Worm (Caenorhabditis elegans): Measurements from ENCODE around the gene gta-1.

Gene gta-1

ce11 chrIV:10164086-10164485 lies 16.4 kb upstream of the gta-1 start:
- TF ChIP-seq ceh-100 (GFP tag; IDR thresholded peaks at IDR 0.05) (no peak), snpc-4 (GFP tag; optimal IDR thresholded peaks at IDR 0.05) (no peak), snpc-4 (tag; optimal IDR thresholded peaks at IDR 0.05) (peak in 1 of 4 experiments; percentile 0), unc-62 (GFP tag; optimal IDR thresholded peaks at IDR 0.05) (no peak), snpc-3.4 (tag; optimal IDR thresholded peaks at IDR 0.05) (no peak), rcor-1 (GFP tag; IDR thresholded peaks at IDR 0.05) (no peak), him-1 (tag; optimal IDR thresholded peaks at IDR 0.05) (peak; percentile 93), madf-6 (GFP tag; IDR thresholded peaks at IDR 0.05) (peak; percentile 27; the same call in 1 of the 2 replicates), bed-2 (GFP tag; IDR thresholded peaks at IDR 0.05) (no peak), B0261.1 (tag; optimal IDR thresholded peaks at IDR 0.05) (no peak), lsl-1 (GFP tag; optimal IDR thresholded peaks at IDR 0.05) (no peak), hmg-1.2 (GFP tag; IDR thresholded peaks at IDR 0.05) (peak; percentile 6; the same call in 1 of the 2 replicates)

- no peak for TF ChIP-seq cebp-1 (GFP tag; IDR thresholded peaks at IDR 0.05)
- TF ChIP-seq cebp-1 (tag; optimal IDR thresholded peaks at IDR 0.05): peak; percentile 52
- no peak for TF ChIP-seq cebp-2 (GFP tag; IDR thresholded peaks at IDR 0.05)
- no peak for TF ChIP-seq T07F8.4 (tag; optimal IDR thresholded peaks at IDR 0.05)
- no peak for TF ChIP-seq F23B12.7 (tag; optimal IDR thresholded peaks at IDR 0.05; ENCODE audit: insufficient read depth)
Measured at ce11 chrIV:10170808-10171207, 9.7 kb upstream of the gta-1 start.

- no peak for TF ChIP-seq B0019.2 (GFP tag; conservative IDR thresholded peaks at IDR 0.05)
- TF ChIP-seq lin-40 (tag; optimal IDR thresholded peaks at IDR 0.05): no peak
- no peak for TF ChIP-seq dpff-1 (tag; optimal IDR thresholded peaks at IDR 0.05)
- no peak for TF ChIP-seq pbrm-1 (GFP tag; IDR thresholded peaks at IDR 0.05)
- no peak for TF ChIP-seq C17E4.6 (GFP tag; IDR thresholded peaks at IDR 0.05)
- no peak for TF ChIP-seq snpc-3.4 (tag; optimal IDR thresholded peaks at IDR 0.05)
- no peak for TF ChIP-seq pha-4 (tag; optimal IDR thresholded peaks at IDR 0.05)
- TF ChIP-seq hsf-1 (GFP tag; IDR thresholded peaks at IDR 0.05): no peak
- TF ChIP-seq aptf-3 (GFP tag; IDR thresholded peaks at IDR 0.05): no peak
- no peak for TF ChIP-seq cebp-1 (GFP tag; IDR thresholded peaks at IDR 0.05)
- TF ChIP-seq cebp-1 (tag; optimal IDR thresholded peaks at IDR 0.05): no peak
- TF ChIP-seq ZK185.1 (tag; optimal IDR thresholded peaks at IDR 0.05; ENCODE audit: poor library complexity, severe bottlenecking): no peak
- TF ChIP-seq athp-1 (tag; optimal IDR thresholded peaks at IDR 0.05): no peak
- TF ChIP-seq sptf-2 (GFP tag; optimal IDR thresholded peaks at IDR 0.05): no peak
- TF ChIP-seq gei-17 (GFP tag; optimal IDR thresholded peaks at IDR 0.05): no peak
- no peak for TF ChIP-seq F57C9.4 (tag; optimal IDR thresholded peaks at IDR 0.05)
- no peak for TF ChIP-seq unc-130 (GFP tag; optimal IDR thresholded peaks at IDR 0.05)
- no peak for TF ChIP-seq atf-7 (tag; optimal IDR thresholded peaks at IDR 0.05)
- TF ChIP-seq hrde-1 (tag; optimal IDR thresholded peaks at IDR 0.05; ENCODE audit: borderline replicate concordance): no peak
- no peak for TF ChIP-seq repo-1 (tag; optimal IDR thresholded peaks at IDR 0.05)
Measured at ce11 chrIV:10174328-10174727, 6.1 kb upstream of the gta-1 start, which contains the start of gene pxf-1. pxf-1 (minus strand) TSS chrIV:10174341.

- TF ChIP-seq attf-3 (GFP tag; conservative IDR thresholded peaks at IDR 0.05) (0 out of 2 replicates have a peak, but pooled peaks have one; percentile 13), tbp1 (GFP tag; optimal IDR thresholded peaks at IDR 0.05) (no peak), tbx-9 (tag; optimal IDR thresholded peaks at IDR 0.05; ENCODE audit: borderline replicate concordance) (no peak), cebp-2 (GFP tag; IDR thresholded peaks at IDR 0.05) (no peak), ztf-28 (GFP tag; IDR thresholded peaks at IDR 0.05) (no peak), snpc-3.4 (tag; optimal IDR thresholded peaks at IDR 0.05) (no peak), pha-4 (tag; optimal IDR thresholded peaks at IDR 0.05) (no peak), F37B4.10 (GFP tag; IDR thresholded peaks at IDR 0.05) (0 out of 2 replicates have a peak, but pooled peaks have one; percentile 20), ceh-91 (GFP tag; IDR thresholded peaks at IDR 0.05) (no peak), snpc-4 (GFP tag; optimal IDR thresholded peaks at IDR 0.05) (no peak), snpc-4 (tag; optimal IDR thresholded peaks at IDR 0.05) (no peak), F33H1.4 (GFP tag; IDR thresholded peaks at IDR 0.05) (0 out of 2 replicates have a peak, but pooled peaks have one; percentile 5), C06A6.2 (GFP tag; conservative IDR thresholded peaks at IDR 0.05) (no peak), attf-5 (GFP tag; optimal IDR thresholded peaks at IDR 0.05) (peak; percentile 42)
Measured at ce11 chrIV:10174932-10175732, 5.3 kb upstream of the gta-1 start.

Data from whole organism, young adult.